Worm (Caenorhabditis elegans): ENCODE data around the gene mask-1.

DNA sequence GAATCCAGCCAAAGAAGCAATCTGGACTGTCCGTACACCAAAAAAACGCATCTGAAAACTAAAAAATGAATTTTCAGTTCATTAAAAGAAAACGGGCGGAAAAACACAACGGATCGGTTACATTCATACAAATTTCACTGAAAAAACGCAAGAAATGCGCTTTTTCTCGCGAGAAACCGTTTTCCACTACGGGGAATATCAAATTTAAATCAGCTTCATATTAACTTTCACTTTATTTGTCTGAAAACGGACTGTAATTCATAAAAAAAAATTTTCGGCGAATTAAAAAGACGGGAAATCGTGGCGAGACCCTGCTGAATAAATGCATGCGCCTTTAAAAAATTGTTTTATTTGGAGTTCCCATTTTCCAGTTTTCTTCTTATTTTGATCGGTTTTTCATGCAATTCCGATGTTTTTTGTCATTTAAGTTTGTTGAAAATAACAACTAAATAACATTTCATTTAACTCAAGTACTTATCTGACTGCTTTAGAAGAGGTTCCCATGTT lies 6.9 kb upstream of the mask-1 start, which contains the start of gene pges-2:
- no peak for TF ChIP-seq nhr-28 (tag; optimal IDR thresholded peaks at IDR 0.05)
- TF ChIP-seq unc-62 (GFP tag; optimal IDR thresholded peaks at IDR 0.05), result no peak
- TF ChIP-seq elt-1 (tag; optimal IDR thresholded peaks at IDR 0.05; ENCODE audit: borderline replicate concordance, insufficient read depth), result no peak
- no peak for TF ChIP-seq pha-4 (tag; optimal IDR thresholded peaks at IDR 0.05)
- no peak for TF ChIP-seq nhr-237 (tag; optimal IDR thresholded peaks at IDR 0.05)
- no peak for TF ChIP-seq lin-32 (GFP tag; optimal IDR thresholded peaks at IDR 0.05)
- no peak for TF ChIP-seq blmp-1 (tag; optimal IDR thresholded peaks at IDR 0.05)
- TF ChIP-seq lin-13 (tag; optimal IDR thresholded peaks at IDR 0.05), result no peak
- TF ChIP-seq flh-1 (GFP tag; optimal IDR thresholded peaks at IDR 0.05), result no peak
- no peak for TF ChIP-seq nhr-12 (tag; optimal IDR thresholded peaks at IDR 0.05)
- TF ChIP-seq unc-39 (tag; optimal IDR thresholded peaks at IDR 0.05), result no peak

All from whole organism, mixed stage, embryonic.